Worm (Caenorhabditis elegans) whole organism, young adult: ENCODE results near the gene ZK354.9.
"Not testable (repeated sequence)": the region's sequence is repeated elsewhere in the genome, so short reads cannot be mapped to it uniquely, and the experiment has no call there.

Experiments
- C17E4.6 ChIP-seq: fragments of 200-800 bp; sonication (Bioruptor generic); IDR thresholded peaks from 2 replicates; pipeline ENCODE4 v1.3.6; 2022; ENCODE audit warnings: missing genetic modification reagents, missing genetic modification characterization, missing compliant biosample characterization
- D2030.7 ChIP-seq: fragments of 200-800 bp; sonication (Bioruptor generic); IDR thresholded peaks from 2 replicates; pipeline ENCODE4 v1.3.6; 2022; ENCODE audit warnings: missing genetic modification reagents, missing genetic modification characterization, missing compliant biosample characterization
- F33H1.4 ChIP-seq: fragments of 200-800 bp; sonication (Bioruptor generic); IDR thresholded peaks from 2 replicates; pipeline ENCODE4 v1.3.6; 2022; ENCODE audit warnings: missing genetic modification reagents, missing genetic modification characterization, missing compliant biosample characterization
- Y53G8AR.9 ChIP-seq: fragments of 200-800 bp; sonication (Bioruptor generic); conservative IDR thresholded peaks from 2 replicates; pipeline ENCODE4 v1.3.6; 2022; ENCODE audit warnings: missing genetic modification reagents, missing genetic modification characterization, missing compliant biosample characterization
- Y56A3A.18 ChIP-seq: fragments of 200-800 bp; sonication (Bioruptor generic); IDR thresholded peaks from 2 replicates; pipeline ENCODE4 v1.3.6; 2022; ENCODE audit warnings: missing genetic modification reagents, missing genetic modification characterization, missing compliant biosample characterization
- attf-6 ChIP-seq: fragments of 200-800 bp; sonication (Bioruptor generic); IDR thresholded peaks from 2 replicates; pipeline ENCODE4 v1.3.6; 2022; ENCODE audit warnings: missing genetic modification reagents, missing genetic modification characterization, missing compliant biosample characterization
- ceh-100 ChIP-seq: fragments of 200-800 bp; sonication (Bioruptor generic); IDR thresholded peaks from 2 replicates; pipeline ENCODE4 v1.3.6; 2022; ENCODE audit warnings: missing genetic modification reagents, missing genetic modification characterization, missing compliant biosample characterization
- ceh-91 ChIP-seq: fragments of 200-800 bp; sonication (Bioruptor generic); IDR thresholded peaks from 2 replicates; pipeline ENCODE4 v1.3.6; 2022; ENCODE audit warnings: missing genetic modification reagents, missing genetic modification characterization, missing compliant biosample characterization
- chd-7 ChIP-seq: sonication (generic microtip); optimal IDR thresholded peaks from 2 replicates; lab custom pipeline; 2016; ENCODE audit warnings: mild to moderate bottlenecking, missing genetic modification characterization, moderate library complexity, missing compliant biosample characterization
- dox-1 ChIP-seq: fragments of 200-800 bp; sonication (Bioruptor generic); IDR thresholded peaks from 2 replicates; pipeline ENCODE4 v1.3.6; 2022; ENCODE audit warnings: missing genetic modification reagents, missing genetic modification characterization, missing compliant biosample characterization
- ekl-4 ChIP-seq: fragments of 200-800 bp; sonication (Bioruptor generic); IDR thresholded peaks from 2 replicates; pipeline ENCODE4 v1.3.6; 2022; ENCODE audit warnings: missing genetic modification reagents, missing genetic modification characterization, missing compliant biosample characterization
- hmg-1.2 ChIP-seq: fragments of 200-800 bp; sonication (Bioruptor generic); IDR thresholded peaks from 2 replicates; pipeline ENCODE4 v1.3.6; 2022; ENCODE audit warnings: missing genetic modification reagents, missing genetic modification characterization, missing compliant biosample characterization
- hmg-20 ChIP-seq: fragments of 200-800 bp; sonication (Bioruptor generic); IDR thresholded peaks from 2 replicates; pipeline ENCODE4 v1.3.6; 2022; ENCODE audit warnings: missing genetic modification reagents, missing genetic modification characterization, missing compliant biosample characterization
- hsf-1 ChIP-seq: fragments of 200-800 bp; sonication (Bioruptor generic); IDR thresholded peaks from 2 replicates; pipeline ENCODE4 v1.3.6; 2022; ENCODE audit warnings: missing genetic modification reagents, missing genetic modification characterization, missing compliant biosample characterization
- madf-3 ChIP-seq: fragments of 200-800 bp; sonication (Bioruptor generic); IDR thresholded peaks from 2 replicates; pipeline ENCODE4 v1.3.6; 2022; ENCODE audit warnings: missing genetic modification reagents, missing genetic modification characterization, missing compliant biosample characterization
- madf-6 ChIP-seq: fragments of 200-800 bp; sonication (Bioruptor generic); IDR thresholded peaks from 2 replicates; pipeline ENCODE4 v1.3.6; 2022; ENCODE audit warnings: missing genetic modification reagents, missing genetic modification characterization, missing compliant biosample characterization
- nfyb-1 ChIP-seq: fragments of 200-800 bp; sonication (Bioruptor generic); IDR thresholded peaks from 2 replicates; pipeline ENCODE4 v1.3.6; 2022; ENCODE audit warnings: missing genetic modification reagents, missing genetic modification characterization, missing compliant biosample characterization
- pbrm-1 ChIP-seq: fragments of 200-800 bp; sonication (Bioruptor generic); IDR thresholded peaks from 2 replicates; pipeline ENCODE4 v1.3.6; 2022; ENCODE audit warnings: missing genetic modification reagents, missing genetic modification characterization, missing compliant biosample characterization
- rcor-1 ChIP-seq: fragments of 200-800 bp; sonication (Bioruptor generic); IDR thresholded peaks from 2 replicates; pipeline ENCODE4 v1.3.6; 2022; ENCODE audit warnings: missing genetic modification reagents, missing genetic modification characterization, missing compliant biosample characterization
- rec-8 ChIP-seq, 2 experiments: sonication (generic microtip); optimal IDR thresholded peaks; 2 replicates each; lab custom pipeline; 2016; ENCODE audit warnings: mild to moderate bottlenecking in 2 of 2, missing genetic modification characterization in 2 of 2, missing genetic modification reagents in 2 of 2, missing genotype in 2 of 2, missing biosample characterization in 1 of 2, missing compliant biosample characterization in 1 of 2, moderate library complexity in 1 of 2
- sdz-38 ChIP-seq: sonication (generic microtip); optimal IDR thresholded peaks from 2 replicates; lab custom pipeline; 2016; ENCODE audit warnings: missing genotype, missing genetic modification characterization, missing compliant biosample characterization
- snpc-1.1 ChIP-seq: sonication (generic microtip); optimal IDR thresholded peaks from 2 replicates; lab custom pipeline; 2017; ENCODE audit warnings: missing genetic modification characterization, mild to moderate bottlenecking, missing compliant biosample characterization, antibody characterized with exemption, moderate library complexity, missing genotype, missing genetic modification reagents; ENCODE audit not compliant: insufficient read depth
- snpc-4 ChIP-seq, 5 experiments: fragments of 150-350 bp in 1 of 5; sonication (generic microtip) in 4 of 5; optimal IDR thresholded peaks; 2 replicates each; lab custom pipeline; 2014 to 2018; ENCODE audit warnings: missing genetic modification characterization in 5 of 5, missing biosample characterization in 3 of 5, antibody characterized with exemption in 2 of 5, mild to moderate bottlenecking in 2 of 5, missing compliant biosample characterization in 2 of 5, missing genotype in 2 of 5, moderate library complexity in 2 of 5, missing genetic modification reagents in 1 of 5
- tbp1 ChIP-seq: fragments of 200-800 bp; sonication (Bioruptor generic); optimal IDR thresholded peaks from 2 replicates; lab custom pipeline; 2018; ENCODE audit warnings: mild to moderate bottlenecking, missing genetic modification characterization, missing compliant biosample characterization
- xnd-1 ChIP-seq: sonication (generic microtip); optimal IDR thresholded peaks from 2 replicates; lab custom pipeline; 2016; ENCODE audit warnings: missing genotype, missing genetic modification reagents, missing genetic modification characterization, missing compliant biosample characterization
- ztf-25 ChIP-seq: fragments of 200-800 bp; sonication (Bioruptor generic); IDR thresholded peaks from 2 replicates; pipeline ENCODE4 v1.3.6; 2022; ENCODE audit warnings: missing genetic modification reagents, missing genetic modification characterization, missing compliant biosample characterization
- ztf-26 ChIP-seq: sonication (generic microtip); optimal IDR thresholded peaks from 2 replicates; lab custom pipeline; 2017; ENCODE audit warnings: missing genetic modification characterization, missing compliant biosample characterization
- ztf-28 ChIP-seq: fragments of 200-800 bp; sonication (Bioruptor generic); IDR thresholded peaks from 2 replicates; pipeline ENCODE4 v1.3.6; 2022; ENCODE audit warnings: missing genetic modification reagents, missing genetic modification characterization, missing compliant biosample characterization

ZK354.9 gene

DNA sequence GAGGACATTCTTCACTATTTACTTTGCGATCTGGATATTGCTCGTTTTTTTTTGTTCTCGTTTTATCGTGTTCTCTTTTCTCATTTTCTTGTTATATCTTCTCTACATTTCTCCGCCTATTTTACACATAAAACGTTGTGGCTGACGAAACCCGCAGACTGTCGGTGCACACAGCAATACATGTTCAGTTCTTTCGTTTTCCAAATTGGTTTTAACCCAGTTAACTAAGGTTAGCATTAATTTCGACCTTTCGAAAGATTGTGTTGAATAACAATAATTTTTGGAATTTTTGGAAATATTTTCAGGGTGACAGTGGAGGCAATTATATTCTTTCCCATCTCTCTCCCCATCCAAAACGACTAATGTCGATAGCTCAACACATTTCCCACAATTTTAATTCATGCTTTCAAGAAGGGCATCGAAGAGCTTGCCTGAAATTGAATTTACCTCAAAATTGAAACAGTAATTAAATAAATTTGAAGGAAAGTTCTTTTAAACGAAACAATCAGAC lies 43.2 kb downstream of the ZK354.9 start (continued):
- TF ChIP-seq D2030.7 (peak; percentile 95), dox-1 (GFP tag; lab: Robert Waterston, UW) (peak; percentile 89), ztf-28 (GFP tag; lab: Robert Waterston, UW) (0 out of 2 replicates have a peak, but pooled peaks have one; percentile 53), xnd-1 (tag; lab: Kevin White, UChicago) (peak; percentile 7), ztf-25 (GFP tag; lab: Robert Waterston, UW) (0 out of 2 replicates have a peak, but pooled peaks have one; percentile 73), madf-3 (GFP tag; lab: Robert Waterston, UW) (0 out of 2 replicates have a peak, but pooled peaks have one; percentile 38), ceh-91 (peak; percentile 38; the same call in 1 of the 2 replicates)

DNA sequence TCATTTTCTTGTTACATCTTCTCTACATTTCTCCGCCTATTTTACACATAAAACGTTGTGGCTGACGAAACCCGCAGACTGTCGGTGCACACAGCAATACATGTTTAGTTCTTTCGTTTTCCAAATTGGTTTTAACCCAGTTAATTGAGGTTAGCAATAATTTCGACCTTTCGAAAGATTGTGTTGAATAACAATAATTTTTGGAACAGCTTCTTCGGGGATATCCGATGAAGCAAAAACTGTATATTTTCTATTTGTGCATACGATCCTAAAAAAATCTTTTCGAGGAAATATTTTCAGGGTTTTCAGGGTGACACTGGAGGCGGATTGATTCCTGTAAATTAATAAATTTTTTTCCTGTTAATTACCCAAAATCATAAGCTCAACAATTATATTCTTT lies 46.2 kb downstream of the ZK354.9 start:
- TF ChIP-seq ekl-4 (GFP tag; lab: Robert Waterston, UW) (peak; percentile 75; the same call in 1 of the 2 replicates), snpc-1.1 (tag; lab: Kevin White, UChicago) (peak; percentile 46), hsf-1 (GFP tag; lab: Robert Waterston, UW) (peak; percentile 68; the same call in 1 of the 2 replicates), F33H1.4 (GFP tag; lab: Robert Waterston, UW) (peak; percentile 58), D2030.7 (peak; percentile 92), Y56A3A.18 (GFP tag; lab: Robert Waterston, UW) (peak; percentile 82), C17E4.6 (peak; percentile 58; the same call in 1 of the 2 replicates), ceh-100 (GFP tag; lab: Robert Waterston, UW) (peak; percentile 39), madf-3 (GFP tag; lab: Robert Waterston, UW) (0 out of 2 replicates have a peak, but pooled peaks have one; percentile 55), dox-1 (GFP tag; lab: Robert Waterston, UW) (0 out of 2 replicates have a peak, but pooled peaks have one; percentile 43), rcor-1 (GFP tag; lab: Robert Waterston, UW) (peak; percentile 49; the same call in 1 of the 2 replicates), hmg-20 (0 out of 2 replicates have a peak, but pooled peaks have one; percentile 42), tbp1 (GFP tag; lab: Kevin White, UChicago) (peak; percentile 45), madf-6 (GFP tag; lab: Robert Waterston, UW) (peak; percentile 81), hmg-1.2 (GFP tag; lab: Robert Waterston, UW) (peak; percentile 80), snpc-4 (GFP tag; optimal IDR thresholded peaks at IDR 0.05; lab: Kevin White, UChicago) (peak; percentile 60), snpc-4 (tag; optimal IDR thresholded peaks at IDR 0.05; lab: Kevin White, UChicago) (peak; percentile 48 to 95 (median 90)), Y53G8AR.9 (GFP tag; lab: Robert Waterston, UW) (0 out of 2 replicates have a peak, but pooled peaks have one; percentile 57), pbrm-1 (GFP tag; lab: Robert Waterston, UW) (peak; percentile 78), attf-6 (GFP tag; lab: Robert Waterston, UW) (peak; percentile 97), nfyb-1 (GFP tag; lab: Robert Waterston, UW) (peak; percentile 74)

DNA sequence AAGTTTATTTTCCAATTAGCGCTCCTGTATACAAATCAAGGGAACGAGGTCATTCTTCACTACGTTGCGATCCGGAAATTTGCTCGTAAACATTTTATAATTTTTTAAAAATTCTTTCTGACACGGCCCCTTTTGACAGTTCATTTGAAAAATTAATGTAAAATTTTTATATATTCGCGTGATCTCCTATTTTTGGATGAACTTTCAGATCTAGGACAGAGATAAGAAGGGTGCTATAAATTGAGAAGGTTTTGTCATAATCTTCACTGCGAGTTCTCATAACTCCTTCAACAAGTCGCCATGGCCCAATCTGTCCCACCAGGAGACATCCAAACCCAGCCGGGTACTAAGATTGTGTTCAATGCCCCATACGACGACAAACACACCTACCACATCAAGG lies 47.7 kb downstream of the ZK354.9 start, which contains the start of gene msp-19:
Gene msp-19, plus strand, starts transcription at position 301 of the 400 bp plus-strand sequence.
- not testable (repeated sequence) for TF ChIP-seq rec-8 (tag; optimal IDR thresholded peaks at IDR 0.05; lab: Kevin White, UChicago); Y53G8AR.9 (GFP tag; lab: Robert Waterston, UW); sdz-38 (tag; lab: Kevin White, UChicago)

DNA sequence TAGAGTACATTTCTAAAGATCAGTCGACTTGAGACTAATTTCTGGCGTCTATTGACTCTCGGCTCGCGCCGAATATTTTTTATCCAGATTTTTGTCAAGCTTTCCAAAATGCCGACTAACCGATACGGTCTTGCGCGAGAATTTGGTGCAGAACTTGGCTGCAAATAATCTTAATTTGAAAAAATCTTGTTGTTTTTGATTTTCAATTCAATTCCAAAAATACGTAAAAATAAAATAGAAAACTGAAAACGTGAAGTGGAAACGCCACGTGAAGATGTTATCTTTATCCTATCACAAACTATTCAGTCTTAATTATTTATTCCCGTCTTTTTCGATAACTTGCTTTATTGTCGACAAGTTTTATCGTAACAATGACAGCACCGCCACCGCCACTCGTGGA lies 49.6 kb downstream of the ZK354.9 start, which contains the start of gene ttbk-2.1:
Gene ttbk-2.1, plus strand, starts transcription at position 301 of the 400 bp plus-strand sequence.
- not testable (repeated sequence) for TF ChIP-seq ztf-26 (tag; lab: Kevin White, UChicago); chd-7 (tag; lab: Kevin White, UChicago); hsf-1 (GFP tag; lab: Robert Waterston, UW)
